Worm (Caenorhabditis elegans): ENCODE data around the gene kle-2.

kle-2 gene

DNA sequence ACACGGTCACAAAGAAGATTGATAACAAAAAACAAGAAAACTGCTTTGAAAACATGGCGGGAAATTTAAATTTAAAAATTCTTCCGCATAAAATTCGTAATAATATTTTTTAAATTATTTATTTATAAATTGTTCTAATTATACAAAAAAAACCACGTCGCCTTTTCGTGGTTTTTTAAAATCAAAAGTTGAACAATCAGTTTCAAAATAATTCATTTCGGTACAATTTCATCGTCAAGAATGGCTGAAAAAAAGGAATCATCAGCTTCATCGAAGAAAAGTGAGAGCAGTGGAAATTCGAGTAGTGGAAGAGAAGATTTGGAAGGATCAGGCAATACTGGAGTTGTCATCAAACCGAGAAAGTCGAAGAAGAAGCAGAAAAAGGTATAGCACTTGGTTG lies 27.6 kb downstream of the kle-2 start, which contains the start of the genes F54H12.8 and F54H12.7:
TSS of gene F54H12.8 (minus strand) at position 101 of the 400 bp plus-strand sequence.
TSS of gene F54H12.7 (plus strand) at position 229 of the 400 bp plus-strand sequence.
- no peak for TF ChIP-seq unc-62 (GFP tag; optimal IDR thresholded peaks at IDR 0.05)

DNA sequence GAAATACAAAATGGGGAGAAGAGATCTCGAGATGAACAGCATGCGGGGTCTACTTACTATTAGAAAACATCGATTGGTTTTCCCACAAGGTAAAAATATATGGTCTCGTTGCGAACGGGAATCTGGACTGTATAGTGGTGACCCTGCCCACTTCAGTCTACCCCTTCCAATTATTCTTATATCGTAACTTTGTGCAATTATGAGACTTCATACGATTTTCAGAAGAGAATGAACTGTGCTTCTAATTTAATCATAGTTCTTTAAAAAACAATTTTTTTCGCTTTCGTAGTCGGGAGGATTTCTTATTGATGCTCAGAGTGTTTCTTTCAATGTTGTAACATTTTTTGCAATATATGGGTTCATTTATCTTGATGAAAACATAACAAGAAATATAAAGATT lies 30.5 kb downstream of the kle-2 start, which contains the start of gene F54H12.5:
TSS of gene F54H12.5 (minus strand) at position 101 of the 400 bp plus-strand sequence.
- TF ChIP-seq unc-62 (GFP tag; optimal IDR thresholded peaks at IDR 0.05) = no peak

DNA sequence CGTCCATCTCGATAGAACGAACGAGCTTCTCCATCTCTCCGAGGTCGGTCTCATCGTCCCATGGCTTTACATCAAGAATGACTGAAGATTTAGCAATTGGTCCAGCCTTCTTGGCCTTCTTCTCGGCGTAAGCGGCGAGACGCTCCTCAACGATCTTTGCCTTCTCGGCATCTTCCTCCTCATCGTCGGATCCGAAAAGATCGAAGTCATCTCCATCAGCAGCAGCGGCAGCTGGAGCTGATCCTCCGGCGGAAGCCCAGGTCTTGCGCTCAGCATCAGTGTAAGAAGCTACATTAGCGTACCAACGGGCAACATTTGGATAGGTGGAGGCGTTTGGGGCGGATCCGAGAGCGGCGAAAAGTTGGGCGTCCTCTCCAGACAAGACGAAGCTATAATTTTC lies 31.2 kb downstream of the kle-2 start:
- TF ChIP-seq unc-62 (GFP tag; optimal IDR thresholded peaks at IDR 0.05) = no peak

DNA sequence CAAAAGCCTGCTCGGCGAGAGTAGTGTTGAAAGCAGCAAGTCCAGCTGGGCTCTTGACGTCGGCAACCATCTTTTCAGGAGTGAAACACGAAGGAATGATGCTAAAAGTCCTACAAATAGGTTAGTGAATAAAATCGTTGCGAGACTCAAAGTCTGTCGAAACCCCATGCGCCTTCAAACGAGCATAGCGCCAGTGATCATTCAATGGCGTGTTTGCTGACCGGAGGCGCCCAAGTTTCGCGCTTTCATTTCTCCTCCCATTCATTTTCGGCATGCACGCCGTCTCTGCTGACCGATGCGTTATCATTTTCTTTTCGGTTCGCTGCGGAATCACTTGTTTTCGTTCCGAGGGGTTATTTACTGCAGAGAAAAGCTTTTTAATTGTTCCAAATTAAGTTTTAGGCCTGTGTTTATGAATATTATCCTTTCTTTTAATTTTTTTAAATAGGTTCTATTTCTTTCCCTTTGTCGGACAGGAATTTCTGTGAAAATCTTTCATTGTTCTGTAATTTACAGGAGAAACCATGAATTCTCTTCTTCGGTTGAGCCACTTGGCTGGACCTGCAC lies 31.8 kb downstream of the kle-2 start, which contains the start of the genes eef-1B.1 and aco-2:
TSS of gene eef-1B.1 (minus strand) at position 186 of the 567 bp plus-strand sequence.
TSS of gene aco-2 (plus strand) at position 517 of the 567 bp plus-strand sequence.
- TF ChIP-seq unc-62 (GFP tag; optimal IDR thresholded peaks at IDR 0.05) = no peak

DNA sequence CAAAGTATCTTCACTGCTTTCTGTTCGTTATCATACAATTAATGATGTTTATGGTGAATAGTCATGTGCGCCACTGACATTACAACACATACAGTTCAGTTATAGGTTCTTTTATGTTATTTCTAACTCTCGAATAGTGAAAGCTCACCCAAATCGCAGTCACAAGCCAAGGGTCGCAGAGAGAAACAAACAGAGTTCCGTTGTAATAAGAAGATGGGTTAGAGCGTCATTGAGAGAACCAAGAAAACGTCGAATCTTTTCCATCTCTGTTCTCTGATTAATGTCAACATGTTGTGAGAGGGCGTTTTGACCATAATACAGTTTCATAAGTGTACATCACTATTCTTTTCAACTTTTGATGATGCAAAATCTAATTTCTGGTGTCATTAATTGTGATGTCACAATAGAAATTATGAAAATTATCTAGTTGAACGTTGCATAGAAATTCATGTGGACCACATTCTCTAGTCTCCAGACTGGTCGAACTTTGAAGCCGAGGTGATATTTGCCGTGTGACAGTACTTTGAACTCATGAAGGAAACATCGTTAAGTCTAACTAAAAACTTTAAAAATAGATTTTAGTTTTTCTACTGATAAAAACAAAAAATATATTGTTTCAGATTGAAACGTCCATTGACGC lies 32.6 kb downstream of the kle-2 start:
- no peak for TF ChIP-seq unc-62 (GFP tag; optimal IDR thresholded peaks at IDR 0.05)

DNA sequence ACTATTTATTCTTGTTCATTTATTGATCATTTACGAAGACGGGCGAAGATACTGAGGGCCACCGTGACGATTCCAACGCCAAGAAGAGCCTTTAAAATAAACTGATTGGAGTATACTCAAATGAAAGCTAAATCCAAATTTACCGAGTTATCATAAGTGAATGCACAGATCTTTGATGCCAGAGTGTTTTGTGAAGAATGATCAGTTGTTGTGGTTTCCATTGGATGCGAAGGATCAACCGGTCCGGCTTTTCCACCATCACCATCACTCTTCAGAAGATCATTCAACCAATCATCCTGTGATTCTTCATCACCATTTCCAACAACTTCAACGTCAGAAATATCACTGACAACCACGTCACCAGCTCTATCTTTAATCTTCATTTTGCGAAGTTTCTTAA lies 35.7 kb downstream of the kle-2 start:
- TF ChIP-seq unc-62 (GFP tag; optimal IDR thresholded peaks at IDR 0.05) = no peak

DNA sequence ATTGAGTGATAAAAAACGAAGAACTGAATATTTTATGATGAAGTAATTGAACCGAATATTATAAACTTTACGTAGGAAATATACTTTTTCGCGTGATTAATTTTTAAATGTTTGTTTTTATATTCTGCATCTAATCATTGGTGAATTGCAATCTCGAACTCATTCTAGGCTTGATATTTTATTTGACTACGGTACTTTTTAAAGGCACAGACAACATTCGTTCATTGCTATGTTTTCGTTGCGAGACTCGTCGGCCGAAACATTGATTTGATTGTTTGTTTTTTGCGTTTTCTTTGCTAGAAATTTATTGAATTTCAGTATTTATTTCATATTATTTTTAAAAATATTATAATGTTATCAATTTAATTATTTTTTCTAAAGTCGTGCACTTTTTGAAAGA lies 36.3 kb downstream of the kle-2 start, which contains the start of gene C06G4.4:
TSS of gene C06G4.4 (minus strand) at position 36 of the 400 bp plus-strand sequence.
- TF ChIP-seq unc-62 (GFP tag; optimal IDR thresholded peaks at IDR 0.05) = no peak

DNA sequence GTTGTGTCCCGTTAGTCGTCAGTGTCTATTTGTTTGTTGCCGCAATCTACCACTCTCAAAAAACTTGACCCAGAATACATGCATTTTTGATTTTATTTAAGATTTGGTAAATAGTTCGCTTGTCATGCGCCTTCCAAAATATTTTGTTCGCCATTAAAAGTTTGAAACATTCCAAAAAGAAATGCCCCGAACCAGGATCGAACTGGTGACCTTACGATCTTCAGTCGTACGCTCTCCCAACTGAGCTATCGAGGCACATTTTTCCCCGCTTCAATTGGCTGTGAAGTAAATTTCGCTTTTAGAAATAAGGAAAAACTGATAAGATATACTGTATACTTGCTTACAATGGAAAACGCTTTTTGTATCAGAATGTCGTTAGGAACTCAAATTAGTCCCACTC lies 36.8 kb downstream of the kle-2 start:
- no peak for TF ChIP-seq unc-62 (GFP tag; optimal IDR thresholded peaks at IDR 0.05)

DNA sequence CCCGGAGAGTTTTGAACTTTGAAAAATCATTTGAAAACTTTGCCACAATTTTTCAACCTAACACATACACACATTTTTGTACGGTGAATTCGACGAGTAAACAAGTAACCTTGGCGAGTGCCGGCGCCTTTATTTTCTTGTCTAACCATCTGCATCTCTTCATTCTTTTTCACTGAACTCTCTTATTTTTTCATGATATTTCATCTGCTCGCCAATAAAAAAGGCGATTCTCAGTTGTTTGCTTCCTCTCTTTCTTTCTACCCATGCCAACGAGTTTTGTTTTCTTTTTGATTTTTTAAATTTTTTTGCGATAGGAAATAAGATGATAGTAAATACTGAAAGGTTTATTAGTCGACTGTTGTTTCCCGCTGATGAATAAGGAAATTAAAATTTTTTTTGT lies 37.2 kb downstream of the kle-2 start:
- TF ChIP-seq unc-62 (GFP tag; optimal IDR thresholded peaks at IDR 0.05) = no peak

DNA sequence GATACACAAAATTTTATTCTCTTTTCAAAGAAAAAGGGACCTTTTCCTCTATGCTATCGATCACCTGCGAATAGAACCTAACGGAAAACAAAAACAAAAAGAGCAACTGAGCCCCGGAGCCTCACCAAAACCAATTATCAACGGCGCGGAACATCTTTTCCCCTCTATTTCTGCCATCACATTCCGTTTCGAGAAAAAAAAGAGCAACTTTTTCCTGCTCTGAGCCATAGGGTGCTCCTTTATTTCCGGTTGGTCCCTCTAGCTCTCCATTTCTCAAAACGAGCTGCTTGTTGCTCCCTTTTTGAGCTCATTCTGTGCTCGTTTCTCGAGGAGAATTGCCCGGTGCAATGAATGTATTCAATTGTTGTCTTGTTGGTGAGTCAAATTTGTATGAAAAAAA lies 38.1 kb downstream of the kle-2 start, which contains the start of gene clp-1:
TSS of gene clp-1 (plus strand) at position 301 of the 400 bp plus-strand sequence.
- no peak for TF ChIP-seq unc-62 (GFP tag; optimal IDR thresholded peaks at IDR 0.05)

DNA sequence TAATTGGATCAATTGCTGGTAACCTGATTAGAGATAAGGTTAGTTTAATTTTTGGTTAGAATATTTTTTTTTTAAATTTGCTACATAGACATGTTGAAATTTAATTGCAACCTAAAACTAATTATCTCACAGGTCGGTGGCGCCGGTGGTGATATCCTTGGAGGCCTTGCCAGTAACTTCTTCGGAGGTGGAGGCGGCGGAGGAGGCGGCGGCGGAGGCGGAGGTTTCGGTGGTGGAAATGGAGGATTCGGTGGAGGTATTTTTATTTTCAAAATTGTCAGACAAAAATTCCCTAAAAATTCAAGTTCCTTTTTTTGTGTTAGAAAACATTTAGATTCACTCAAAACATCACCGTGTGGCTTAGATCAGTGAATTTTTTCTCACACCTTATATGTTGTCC lies 39.7 kb downstream of the kle-2 start:
- TF ChIP-seq unc-62 (GFP tag; optimal IDR thresholded peaks at IDR 0.05) = no peak

DNA sequence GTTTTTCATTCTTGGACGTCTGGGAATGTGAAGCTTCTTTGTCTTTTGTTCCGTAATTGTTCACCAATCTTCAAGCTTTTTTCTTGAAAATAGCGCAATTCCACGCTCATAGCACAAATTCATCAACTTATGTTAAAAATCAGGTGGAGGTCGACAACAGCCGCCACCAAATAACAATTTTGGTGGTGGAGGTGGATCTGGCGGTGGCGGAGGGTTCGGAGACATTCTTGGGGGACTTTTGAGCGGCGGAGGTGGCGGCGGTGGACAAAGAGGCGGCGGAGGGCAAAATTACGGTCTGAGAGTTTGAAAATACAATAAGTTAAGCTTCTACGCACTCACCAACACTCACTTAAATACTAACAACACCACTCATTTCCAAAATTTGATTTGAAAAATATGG lies 40.4 kb downstream of the kle-2 start:
- no peak for TF ChIP-seq unc-62 (GFP tag; optimal IDR thresholded peaks at IDR 0.05)

DNA sequence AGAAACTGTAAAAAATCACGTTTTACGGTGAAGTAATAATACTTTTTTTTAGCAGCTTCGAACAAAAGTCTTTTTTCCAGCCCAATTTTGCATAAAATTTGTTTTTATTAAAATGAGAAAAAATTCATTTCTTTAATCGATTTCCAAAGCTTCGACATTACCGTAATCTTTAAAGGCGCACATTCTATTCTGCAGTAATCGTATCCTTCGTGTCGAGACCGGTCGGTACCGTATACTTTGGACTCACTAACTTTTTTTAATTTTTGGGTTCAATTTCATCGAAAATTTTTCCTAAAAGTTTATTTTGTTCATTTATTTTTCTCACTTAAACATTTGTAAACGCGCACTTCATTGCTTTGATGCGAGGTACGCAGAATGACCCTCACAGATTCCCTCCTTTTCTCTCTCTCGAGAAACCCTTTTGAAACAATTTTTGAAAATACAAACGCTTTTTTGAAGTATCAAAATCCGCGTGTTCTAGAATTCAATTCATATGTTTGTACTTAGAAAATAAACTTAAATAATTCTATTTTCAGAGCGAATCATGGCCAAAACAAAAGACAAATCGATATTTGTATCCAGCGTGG lies 45.2 kb downstream of the kle-2 start, which contains the start of gene hrpk-2:
TSS of gene hrpk-2 (plus strand) at position 537 of the 587 bp plus-strand sequence.
- no peak for TF ChIP-seq unc-62 (GFP tag; optimal IDR thresholded peaks at IDR 0.05)
